Worm (Caenorhabditis elegans): ENCODE results near the gene rab-19.
"Not testable (repeated sequence)": the region's sequence is repeated elsewhere in the genome, so short reads cannot be mapped to it uniquely, and the experiment has no call there.

DNA sequence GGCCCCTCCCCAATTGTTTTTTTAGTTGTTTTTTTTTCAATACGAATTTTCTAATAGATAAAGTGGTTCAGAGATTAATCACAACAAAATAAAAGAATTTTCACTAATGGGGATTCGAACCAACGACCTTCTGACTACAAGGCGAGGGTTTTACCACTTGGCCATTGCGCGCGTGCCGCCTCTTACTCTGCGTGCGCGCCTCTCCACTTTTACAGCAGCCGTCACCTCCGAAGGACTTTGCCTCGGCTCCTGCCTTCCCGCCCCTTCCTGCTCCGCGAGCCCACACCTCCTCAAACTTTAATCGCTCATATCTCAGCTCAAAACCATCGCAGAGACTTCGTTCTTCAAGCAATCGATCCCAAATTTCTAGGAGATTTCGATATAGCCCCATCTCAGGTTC lies 46.0 kb upstream of the rab-19 start:
- TF ChIP-seq tbx-2, skn-1, nhr-11 (tag; optimal IDR thresholded peaks at IDR 0.05): not testable (repeated sequence)

Measured in whole organism, L3 larva.